Fruit fly (Drosophila melanogaster): Measurements from ENCODE around the gene Vps37B.

The Vps37B gene

dm6 chr3R:5256462-5257146 is 30.6 kb downstream of the Vps37B start, which contains the start of the genes Enoph and Hph:
Gene Enoph, minus strand, starts transcription at chr3R:5256681.
Gene Hph, plus strand, starts transcription at chr3R:5257037.
- TF ChIP-seq pad (GFP tag; optimal IDR thresholded peaks at IDR 0.05) (peak; percentile 57), CG11617 (GFP tag; optimal IDR thresholded peaks at IDR 0.05) (peak; percentile 79), CG33017 (tag; optimal IDR thresholded peaks at IDR 0.05) (peak; percentile 79), kay (GFP tag; ENCODE audit: borderline replicate concordance) (peak; percentile 56), CG1620 (GFP tag; optimal IDR thresholded peaks at IDR 0.05) (peak; percentile 61), cic (GFP tag; optimal IDR thresholded peaks at IDR 0.05) (peak; percentile 33), cnc (optimal IDR thresholded peaks at IDR 0.05) (no peak), tj (GFP tag; optimal IDR thresholded peaks at IDR 0.05) (peak; percentile 93), bab1 (GFP tag; optimal IDR thresholded peaks at IDR 0.05) (no peak), Hr96 (GFP tag; optimal IDR thresholded peaks at IDR 0.05) (peak; percentile 75), CG5204 (GFP tag; optimal IDR thresholded peaks at IDR 0.05) (no peak), CG14711 (tag; optimal IDR thresholded peaks at IDR 0.05) (peak; percentile 49), ovo (GFP tag; optimal IDR thresholded peaks at IDR 0.05) (peak; percentile 75), Mnt (GFP tag; optimal IDR thresholded peaks at IDR 0.05) (peak; percentile 67), CG7045 (GFP tag; optimal IDR thresholded peaks at IDR 0.05) (peak; percentile 74), CG12768 (GFP tag; optimal IDR thresholded peaks at IDR 0.05) (peak; percentile 71), Clk (GFP tag; optimal IDR thresholded peaks at IDR 0.05) (peak; percentile 61), toe (GFP tag; optimal IDR thresholded peaks at IDR 0.05) (peak; percentile 82), Crg-1 (GFP tag; optimal IDR thresholded peaks at IDR 0.05) (peak; percentile 70), CG7101 (tag; optimal IDR thresholded peaks at IDR 0.05) (peak; percentile 70)

dm6 chr3R:5257147-5257487 is 31.2 kb downstream of the Vps37B start:
- TF ChIP-seq Mnt (GFP tag; optimal IDR thresholded peaks at IDR 0.05) (no peak), CG33017 (tag; optimal IDR thresholded peaks at IDR 0.05) (no peak), CG7045 (GFP tag; optimal IDR thresholded peaks at IDR 0.05) (no peak), CG14711 (tag; optimal IDR thresholded peaks at IDR 0.05) (no peak), tj (GFP tag; optimal IDR thresholded peaks at IDR 0.05) (peak; percentile 85)

dm6 chr3R:5261262-5261661 is 35.3 kb downstream of the Vps37B start:
- TF ChIP-seq CG14711 (tag; optimal IDR thresholded peaks at IDR 0.05) (no peak), CG33017 (tag; optimal IDR thresholded peaks at IDR 0.05) (peak; percentile 30), cic (GFP tag; optimal IDR thresholded peaks at IDR 0.05) (peak; percentile 56), CG12768 (GFP tag; optimal IDR thresholded peaks at IDR 0.05) (peak; percentile 29), CG5204 (GFP tag; optimal IDR thresholded peaks at IDR 0.05) (no peak)

- TF ChIP-seq Crg-1 (GFP tag; optimal IDR thresholded peaks at IDR 0.05) (peak; percentile 27), ovo (GFP tag; optimal IDR thresholded peaks at IDR 0.05) (peak; percentile 36), CG1620 (GFP tag; optimal IDR thresholded peaks at IDR 0.05) (peak; percentile 4), CG14711 (tag; optimal IDR thresholded peaks at IDR 0.05) (no peak), Hr96 (GFP tag; optimal IDR thresholded peaks at IDR 0.05) (no peak), cic (GFP tag; optimal IDR thresholded peaks at IDR 0.05) (peak; percentile 76), CG7045 (GFP tag; optimal IDR thresholded peaks at IDR 0.05) (no peak), CG7101 (tag; optimal IDR thresholded peaks at IDR 0.05) (peak; percentile 20), CG5204 (GFP tag; optimal IDR thresholded peaks at IDR 0.05) (no peak), kay (GFP tag; ENCODE audit: borderline replicate concordance) (peak; percentile 96), toe (GFP tag; optimal IDR thresholded peaks at IDR 0.05) (no peak), tj (GFP tag; optimal IDR thresholded peaks at IDR 0.05) (peak; percentile 83), Clk (GFP tag; optimal IDR thresholded peaks at IDR 0.05) (no peak), CG33017 (tag; optimal IDR thresholded peaks at IDR 0.05) (peak; percentile 28), CG12768 (GFP tag; optimal IDR thresholded peaks at IDR 0.05) (peak; percentile 14), CG11617 (GFP tag; optimal IDR thresholded peaks at IDR 0.05) (no peak), cnc (optimal IDR thresholded peaks at IDR 0.05) (peak in 1 of 2 experiments; percentile 70), pad (GFP tag; optimal IDR thresholded peaks at IDR 0.05) (no peak), Mnt (GFP tag; optimal IDR thresholded peaks at IDR 0.05) (peak; percentile 55), bab1 (GFP tag; optimal IDR thresholded peaks at IDR 0.05) (no peak)
Measured at dm6 chr3R:5261996-5262535, 36.1 kb downstream of the Vps37B start.

dm6 chr3R:5262592-5262991 is 36.6 kb downstream of the Vps37B start, which contains the start of gene Tim17a2:
Gene Tim17a2, minus strand, starts transcription at chr3R:5262692.
- no peak for TF ChIP-seq tj (GFP tag; optimal IDR thresholded peaks at IDR 0.05)

dm6 chr3R:5263311-5264250 is 37.6 kb downstream of the Vps37B start:
- TF ChIP-seq CG11617 (GFP tag; optimal IDR thresholded peaks at IDR 0.05) (peak; percentile 60), Crg-1 (GFP tag; optimal IDR thresholded peaks at IDR 0.05) (no peak), cic (GFP tag; optimal IDR thresholded peaks at IDR 0.05) (peak; percentile 87), pad (GFP tag; optimal IDR thresholded peaks at IDR 0.05) (peak; percentile 97), CG14711 (tag; optimal IDR thresholded peaks at IDR 0.05) (peak; percentile 50), bab1 (GFP tag; optimal IDR thresholded peaks at IDR 0.05) (no peak), Hr96 (GFP tag; optimal IDR thresholded peaks at IDR 0.05) (no peak), Mnt (GFP tag; optimal IDR thresholded peaks at IDR 0.05) (peak; percentile 15), CG33017 (tag; optimal IDR thresholded peaks at IDR 0.05) (no peak), ovo (GFP tag; optimal IDR thresholded peaks at IDR 0.05) (no peak), cnc (optimal IDR thresholded peaks at IDR 0.05) (no peak), CG1620 (GFP tag; optimal IDR thresholded peaks at IDR 0.05) (no peak), Clk (GFP tag; optimal IDR thresholded peaks at IDR 0.05) (no peak), tj (GFP tag; optimal IDR thresholded peaks at IDR 0.05) (no peak), CG7101 (tag; optimal IDR thresholded peaks at IDR 0.05) (peak; percentile 42), kay (GFP tag; ENCODE audit: borderline replicate concordance) (peak; percentile 95), CG7045 (GFP tag; optimal IDR thresholded peaks at IDR 0.05) (peak; percentile 12), CG5204 (GFP tag; optimal IDR thresholded peaks at IDR 0.05) (no peak), toe (GFP tag; optimal IDR thresholded peaks at IDR 0.05) (no peak), CG12768 (GFP tag; optimal IDR thresholded peaks at IDR 0.05) (peak; percentile 7)
